Worm (Caenorhabditis elegans) whole organism, early embryonic: ENCODE measurements around the gene flp-32.

Source experiments
- F13C5.2 ChIP-seq: sonication (generic microtip); optimal IDR thresholded peaks from 2 replicates; lab custom pipeline; 2017; ENCODE audit warnings: mild to moderate bottlenecking, missing genetic modification characterization, inconsistent platforms, missing compliant biosample characterization
- flt-1 ChIP-seq: fragments of 200-800 bp; sonication (Bioruptor generic); IDR thresholded peaks from 2 replicates; pipeline ENCODE4 v1.3.6; 2022; ENCODE audit warnings: missing genetic modification characterization, missing compliant biosample characterization
- hmg-4 ChIP-seq: fragments of 200-800 bp; sonication (Bioruptor generic); optimal IDR thresholded peaks from 2 replicates; lab custom pipeline; 2018; ENCODE audit warnings: mild to moderate bottlenecking, missing genetic modification characterization, missing compliant biosample characterization
- hnd-1 ChIP-seq: sonication (generic microtip); optimal IDR thresholded peaks from 2 replicates; lab custom pipeline; 2016; ENCODE audit warnings: missing genetic modification characterization, missing compliant biosample characterization
- tra-4 ChIP-seq: sonication (generic microtip); optimal IDR thresholded peaks from 2 replicates; lab custom pipeline; 2017; ENCODE audit warnings: missing genetic modification characterization, missing compliant biosample characterization

DNA sequence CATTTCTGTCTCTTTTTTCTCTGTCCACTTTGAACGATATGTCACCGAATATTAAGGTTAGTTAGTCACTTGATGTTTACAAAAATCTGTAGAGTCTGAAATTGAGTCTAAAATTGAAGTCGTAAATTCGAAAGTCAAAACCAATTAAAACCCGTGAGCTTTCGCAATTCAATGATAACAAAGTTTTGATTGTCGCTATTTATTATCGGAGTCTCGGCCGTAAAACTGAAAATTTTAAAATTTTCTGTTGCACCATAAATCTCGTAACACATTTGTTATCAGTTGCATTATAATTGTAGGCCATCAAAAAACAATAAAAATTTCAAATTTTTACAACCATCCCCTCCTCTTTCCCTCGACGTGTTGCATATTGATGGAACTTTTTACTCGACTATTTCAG, 25.0 kb upstream of the flp-32 start:
- TF ChIP-seq flt-1 (no peak), hnd-1 (tag; lab: Kevin White, UChicago) (no peak), F13C5.2 (tag; lab: Kevin White, UChicago) (no peak), hmg-4 (GFP tag; lab: Kevin White, UChicago) (no peak), tra-4 (tag; lab: Kevin White, UChicago) (no peak)
